Worm (Caenorhabditis elegans): Measurements from ENCODE around the gene C09B9.7.

DNA sequence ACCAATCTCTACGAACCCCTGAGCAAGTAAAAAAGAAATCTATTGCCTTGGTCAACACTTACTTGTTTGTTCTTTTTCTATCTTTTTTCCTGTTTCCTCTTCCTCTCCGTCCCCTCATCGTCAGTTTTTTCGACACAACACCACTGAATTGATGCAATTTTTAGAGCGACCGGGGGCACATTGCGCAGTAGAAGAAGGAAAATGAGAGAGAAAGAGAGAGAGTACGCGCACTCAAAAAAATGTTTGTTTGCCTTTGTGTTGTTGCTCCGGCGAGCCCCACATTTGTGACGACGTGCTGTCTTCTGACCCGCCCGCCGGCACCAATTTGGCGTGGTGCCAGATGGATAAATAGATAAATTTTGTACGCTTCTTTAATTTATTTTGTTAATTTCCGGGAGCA lies 39.3 kb upstream of the C09B9.7 start:
- TF ChIP-seq ztf-11 (tag; optimal IDR thresholded peaks at IDR 0.05) (no peak), zag-1 (tag; optimal IDR thresholded peaks at IDR 0.05) (no peak), ZK546.5 (tag; optimal IDR thresholded peaks at IDR 0.05) (no peak), pqm-1 (tag; optimal IDR thresholded peaks at IDR 0.05) (no peak), daf-19 (GFP tag; conservative IDR thresholded peaks at IDR 0.05) (no peak), F26F4.8 (GFP tag; conservative IDR thresholded peaks at IDR 0.05) (no peak), pha-4 (GFP tag; IDR thresholded peaks at IDR 0.05) (no peak; the same call in 1 of the 2 replicates), pha-4 (tag; optimal IDR thresholded peaks at IDR 0.05) (no peak)
